Fruit fly (Drosophila melanogaster) whole organism: ENCODE measurements around the gene CG7248.

ENCODE experiments used
- CG8478 ChIP-seq: fragments of >200 bp; optimal IDR thresholded peaks from 2 replicates; lab custom pipeline; 2018; ENCODE audit warnings: inconsistent platforms
- EcR ChIP-seq, 2 experiments: fragments of >200 bp; optimal IDR thresholded peaks; 2 replicates each; lab custom pipeline; 2017; ENCODE audit warnings: missing biosample characterization in 2 of 2, missing genetic modification characterization in 2 of 2, missing genetic modification reagents in 2 of 2
- psq ChIP-seq: fragments of >200 bp; optimal IDR thresholded peaks from 2 replicates; lab custom pipeline; 2017
- usp ChIP-seq: fragments of >200 bp; optimal IDR thresholded peaks from 2 replicates; lab custom pipeline; 2017; ENCODE audit warnings: missing biosample characterization, missing genetic modification characterization, mixed read lengths

- no peak for TF ChIP-seq CG8478 (lab: Kevin White, UChicago)
- TF ChIP-seq psq (lab: Kevin White, UChicago) = no peak
- TF ChIP-seq usp = no peak
- TF ChIP-seq EcR (GFP tag; optimal IDR thresholded peaks at IDR 0.05; lab: Kevin White, UChicago) = no peak
Measured at dm6 chr3L:11921213-11921612, 32.7 kb upstream of the CG7248 start, which contains the start of gene CG11588.
